Fruit fly (Drosophila melanogaster) whole organism: ENCODE data around the gene SH3PX1.

Experiments
- CG8478 ChIP-seq: fragments of >200 bp; optimal IDR thresholded peaks from 2 replicates; lab custom pipeline; 2018; ENCODE audit warnings: inconsistent platforms
- pan ChIP-seq: fragments of >200 bp; optimal IDR thresholded peaks from 2 replicates; lab custom pipeline; 2017
- psq ChIP-seq: fragments of >200 bp; optimal IDR thresholded peaks from 2 replicates; lab custom pipeline; 2017
- usp ChIP-seq: fragments of >200 bp; optimal IDR thresholded peaks from 2 replicates; lab custom pipeline; 2017; ENCODE audit warnings: missing biosample characterization, missing genetic modification characterization, mixed read lengths

- TF ChIP-seq CG8478 (lab: Kevin White, UChicago) (no peak), pan (no peak), psq (lab: Kevin White, UChicago) (no peak), usp (no peak)
Measured at dm6 chr3L:9688674-9689073, 25.0 kb downstream of the SH3PX1 start.
